Worm (Caenorhabditis elegans): ENCODE data around the gene Y48E1C.2.

The Y48E1C.2 gene

ce11 chrII:13447668-13448067, 23.3 kb downstream of the Y48E1C.2 start (continued):
- no peak for TF ChIP-seq daf-19 (GFP tag; conservative IDR thresholded peaks at IDR 0.05)
- TF ChIP-seq rbr-2 (tag; optimal IDR thresholded peaks at IDR 0.05) = peak; percentile 59
- TF ChIP-seq nhr-28 (tag; optimal IDR thresholded peaks at IDR 0.05) = peak; percentile 92
- no peak for TF ChIP-seq cey-2 (tag; optimal IDR thresholded peaks at IDR 0.05; ENCODE audit: borderline replicate concordance, insufficient read depth)
- no peak for TF ChIP-seq nhr-76 (tag; optimal IDR thresholded peaks at IDR 0.05)
- no peak for TF ChIP-seq F37D6.2 (tag; optimal IDR thresholded peaks at IDR 0.05)
- TF ChIP-seq lin-15B (tag; optimal IDR thresholded peaks at IDR 0.05) = peak; percentile 47
- TF ChIP-seq mes-2 (tag; optimal IDR thresholded peaks at IDR 0.05; ENCODE audit: poor library complexity, severe bottlenecking) = peak; percentile 84
- TF ChIP-seq ceh-32 (tag; optimal IDR thresholded peaks at IDR 0.05; ENCODE audit: poor library complexity) = no peak
- peak; percentile 43 for TF ChIP-seq pqm-1 (tag; optimal IDR thresholded peaks at IDR 0.05)
- TF ChIP-seq R02D3.7 (tag; optimal IDR thresholded peaks at IDR 0.05) = no peak
- TF ChIP-seq dmd-9 (GFP tag; IDR thresholded peaks at IDR 0.05) = no peak
- TF ChIP-seq lir-3 (tag; optimal IDR thresholded peaks at IDR 0.05) = no peak

DNA sequence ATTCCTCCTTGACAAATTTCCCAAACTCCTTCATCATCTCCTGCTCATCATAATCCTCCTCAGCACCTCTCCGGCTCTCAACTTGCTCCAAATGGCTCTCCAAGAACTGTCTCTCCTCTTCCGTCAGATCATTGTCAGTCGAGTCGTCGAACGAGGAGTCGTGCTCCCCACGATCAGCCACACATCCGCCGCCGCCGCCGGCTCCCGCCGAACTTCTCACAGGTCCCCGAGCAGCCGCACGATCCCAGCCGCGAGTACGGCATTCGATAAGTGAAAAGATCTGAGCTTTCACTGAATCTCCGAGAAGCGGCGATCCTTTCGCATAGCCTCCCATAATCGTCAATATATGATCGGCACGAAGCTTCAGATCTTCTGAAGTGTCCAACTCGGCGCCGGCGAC, 27.0 kb downstream of the Y48E1C.2 start:
- TF ChIP-seq hlh-30 (tag; optimal IDR thresholded peaks at IDR 0.05; ENCODE audit: insufficient read depth) (no peak), nhr-237 (tag; optimal IDR thresholded peaks at IDR 0.05) (no peak), egl-43 (GFP tag; IDR thresholded peaks at IDR 0.05) (0 out of 2 replicates have a peak, but pooled peaks have one; percentile 7), spr-3 (GFP tag; optimal IDR thresholded peaks at IDR 0.05) (no peak), sdz-12 (GFP tag; optimal IDR thresholded peaks at IDR 0.05) (no peak), ztf-11 (tag; optimal IDR thresholded peaks at IDR 0.05) (no peak), ceh-20 (GFP tag; IDR thresholded peaks at IDR 0.05) (no peak), set-16 (GFP tag; IDR thresholded peaks at IDR 0.05) (peak; percentile 92), F49E8.2 (tag; optimal IDR thresholded peaks at IDR 0.05; ENCODE audit: borderline replicate concordance) (no peak), zag-1 (tag; optimal IDR thresholded peaks at IDR 0.05) (no peak), aly-2 (tag; optimal IDR thresholded peaks at IDR 0.05) (no peak), tra-1 (GFP tag; IDR thresholded peaks at IDR 0.05) (no peak), daf-12 (tag; optimal IDR thresholded peaks at IDR 0.05) (no peak), lsy-2 (tag; optimal IDR thresholded peaks at IDR 0.05) (no peak), ceh-32 (tag; optimal IDR thresholded peaks at IDR 0.05; ENCODE audit: poor library complexity) (no peak), lir-3 (tag; optimal IDR thresholded peaks at IDR 0.05) (no peak)

ce11 chrII:13454839-13455238, 30.5 kb downstream of the Y48E1C.2 start:
- TF ChIP-seq hmg-1.1 (GFP tag; IDR thresholded peaks at IDR 0.05) = no peak
- peak; percentile 15 for TF ChIP-seq aha-1 (tag)
- TF ChIP-seq ceh-28 (tag; optimal IDR thresholded peaks at IDR 0.05) = peak; percentile 86

DNA sequence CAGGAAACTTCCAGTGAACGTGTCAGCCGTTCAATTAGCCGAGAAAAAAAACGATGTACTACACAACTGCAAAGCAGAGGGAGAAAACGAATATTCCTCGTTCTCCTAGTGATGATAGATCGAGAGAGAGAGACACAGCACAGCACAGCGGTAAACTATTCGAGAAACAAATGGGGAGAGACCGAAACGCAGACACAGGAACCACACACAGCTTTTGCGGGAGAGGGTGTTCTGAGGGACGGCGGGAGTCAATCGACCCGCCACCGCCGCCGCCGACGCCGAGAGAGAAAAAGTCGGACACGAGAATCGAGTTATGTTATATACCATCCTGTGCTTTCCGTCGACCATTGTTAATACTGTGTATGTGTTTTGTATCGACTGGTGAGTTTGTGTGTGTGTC, 32.3 kb downstream of the Y48E1C.2 start:
- TF ChIP-seq hlh-11 (tag; optimal IDR thresholded peaks at IDR 0.05) = peak; percentile 75
- TF ChIP-seq F37D6.2 (tag; optimal IDR thresholded peaks at IDR 0.05) = no peak
- TF ChIP-seq dpl-1 (GFP tag; optimal IDR thresholded peaks at IDR 0.05) = no peak
- no peak for TF ChIP-seq nhr-10 (tag; optimal IDR thresholded peaks at IDR 0.05)
- TF ChIP-seq ceh-28 (tag; optimal IDR thresholded peaks at IDR 0.05) = no peak
- TF ChIP-seq pha-4 (GFP tag; IDR thresholded peaks at IDR 0.05) = no peak; the same call in 1 of the 2 replicates
- TF ChIP-seq pha-4 (tag; optimal IDR thresholded peaks at IDR 0.05) = no peak
- no peak for TF ChIP-seq ctbp-1 (GFP tag; IDR thresholded peaks at IDR 0.05)
- TF ChIP-seq dmd-6 (GFP tag; IDR thresholded peaks at IDR 0.05) = peak; percentile 41; the same call in 1 of the 2 replicates
- no peak for TF ChIP-seq zip-11 (GFP tag; IDR thresholded peaks at IDR 0.05)
- TF ChIP-seq ZK337.2 (GFP tag; IDR thresholded peaks at IDR 0.05) = no peak
- TF ChIP-seq rbr-2 (tag; optimal IDR thresholded peaks at IDR 0.05) = no peak
- no peak for TF ChIP-seq daf-16 (GFP tag; optimal IDR thresholded peaks at IDR 0.05)
- TF ChIP-seq daf-16 (tag; optimal IDR thresholded peaks at IDR 0.05) = peak; percentile 19
- TF ChIP-seq mep-1 (tag; optimal IDR thresholded peaks at IDR 0.05) = peak; percentile 57
- TF ChIP-seq F49E8.2 (tag; optimal IDR thresholded peaks at IDR 0.05; ENCODE audit: borderline replicate concordance) = no peak
- peak; percentile 45 for TF ChIP-seq nhr-28 (tag; optimal IDR thresholded peaks at IDR 0.05)
- no peak for TF ChIP-seq nhr-76 (tag; optimal IDR thresholded peaks at IDR 0.05)
- TF ChIP-seq mes-2 (tag; optimal IDR thresholded peaks at IDR 0.05; ENCODE audit: poor library complexity, severe bottlenecking) = peak; percentile 28
- TF ChIP-seq nhr-48 (tag; optimal IDR thresholded peaks at IDR 0.05) = no peak
- no peak for TF ChIP-seq aly-2 (tag; optimal IDR thresholded peaks at IDR 0.05)
- TF ChIP-seq hmg-1.1 (GFP tag; IDR thresholded peaks at IDR 0.05) = peak; percentile 59; the same call in 1 of the 2 replicates
- TF ChIP-seq ZK546.5 (tag; optimal IDR thresholded peaks at IDR 0.05) = no peak
- TF ChIP-seq R02D3.7 (tag; optimal IDR thresholded peaks at IDR 0.05) = no peak
- TF ChIP-seq ceh-82 (tag; optimal IDR thresholded peaks at IDR 0.05) = no peak
- TF ChIP-seq lin-13 (GFP tag; optimal IDR thresholded peaks at IDR 0.05) = peak; percentile 42
- TF ChIP-seq aha-1 (tag) = peak; percentile 69
